Fruit fly (Drosophila melanogaster) whole organism, adult: Measurements from ENCODE around the gene mnd.

Experiments
- CG11617 ChIP-seq: fragments of 200-800 bp; sonication (Bioruptor generic); optimal IDR thresholded peaks from 2 replicates; lab custom pipeline; 2017; ENCODE audit warnings: mild to moderate bottlenecking, missing biosample characterization, missing genetic modification reagents, missing genetic modification characterization
- CG12768 ChIP-seq: fragments of 200-800 bp; sonication (Bioruptor generic); optimal IDR thresholded peaks from 2 replicates; lab custom pipeline; 2017; ENCODE audit warnings: missing biosample characterization, missing genetic modification characterization, mild to moderate bottlenecking, moderate library complexity, missing genetic modification reagents
- CG14711 ChIP-seq: fragments of 200-800 bp; sonication (Bioruptor generic); optimal IDR thresholded peaks from 2 replicates; lab custom pipeline; 2018; ENCODE audit warnings: missing biosample characterization, mild to moderate bottlenecking, missing genetic modification characterization, moderate library complexity
- CG1620 ChIP-seq: fragments of 200-800 bp; sonication (Bioruptor generic); optimal IDR thresholded peaks from 2 replicates; lab custom pipeline; 2016; ENCODE audit warnings: missing biosample characterization, missing genetic modification characterization
- CG33017 ChIP-seq: fragments of 200-800 bp; sonication (Bioruptor generic); optimal IDR thresholded peaks from 2 replicates; lab custom pipeline; 2018; ENCODE audit warnings: missing biosample characterization, mild to moderate bottlenecking, missing genetic modification characterization, moderate library complexity
- CG5204 ChIP-seq: fragments of 200-800 bp; sonication (Bioruptor generic); optimal IDR thresholded peaks from 2 replicates; lab custom pipeline; 2016; ENCODE audit warnings: missing biosample characterization, missing genetic modification characterization
- CG7045 ChIP-seq: fragments of 200-800 bp; sonication (Bioruptor generic); optimal IDR thresholded peaks from 2 replicates; lab custom pipeline; 2017; ENCODE audit warnings: missing biosample characterization, mild to moderate bottlenecking, missing genetic modification characterization
- CG7101 ChIP-seq: fragments of 200-800 bp; sonication (Bioruptor generic); optimal IDR thresholded peaks from 2 replicates; lab custom pipeline; 2018; ENCODE audit warnings: missing biosample characterization, mild to moderate bottlenecking, missing genetic modification characterization, moderate library complexity
- Clk ChIP-seq: fragments of 200-800 bp; sonication (Bioruptor generic); optimal IDR thresholded peaks from 2 replicates; lab custom pipeline; 2017; ENCODE audit warnings: missing biosample characterization, missing genetic modification characterization
- Crg-1 ChIP-seq: fragments of 200-800 bp; sonication (Bioruptor generic); optimal IDR thresholded peaks from 2 replicates; lab custom pipeline; 2016; ENCODE audit warnings: missing biosample characterization, missing genetic modification characterization
- Hr96 ChIP-seq: fragments of 200-800 bp; sonication (Bioruptor generic); optimal IDR thresholded peaks from 2 replicates; lab custom pipeline; 2016; ENCODE audit warnings: missing biosample characterization, missing genetic modification characterization
- Mnt ChIP-seq: fragments of 200-800 bp; sonication (Bioruptor generic); optimal IDR thresholded peaks from 2 replicates; lab custom pipeline; 2016; ENCODE audit warnings: missing biosample characterization, mild to moderate bottlenecking, missing genetic modification characterization
- bab1 ChIP-seq: fragments of 200-800 bp; sonication (Bioruptor generic); optimal IDR thresholded peaks from 3 replicates; lab custom pipeline; 2019; ENCODE audit warnings: missing biosample characterization, mild to moderate bottlenecking, missing genetic modification characterization, moderate library complexity
- cic ChIP-seq: fragments of 200-800 bp; sonication (Bioruptor generic); optimal IDR thresholded peaks from 2 replicates; lab custom pipeline; 2017; ENCODE audit warnings: missing biosample characterization, mild to moderate bottlenecking, missing genetic modification characterization, moderate library complexity
- cnc ChIP-seq, 2 experiments: fragments of >200 bp; optimal IDR thresholded peaks; 2 replicates each; lab custom pipeline; 2017
- kay ChIP-seq: fragments of 200-800 bp; sonication (Bioruptor generic); peaks from one replicate; lab custom pipeline; 2016; ENCODE audit warnings: missing biosample characterization, missing genetic modification characterization, borderline replicate concordance
- ovo ChIP-seq: fragments of 200-800 bp; sonication (Bioruptor generic); optimal IDR thresholded peaks from 2 replicates; lab custom pipeline; 2016; ENCODE audit warnings: missing biosample characterization, missing genetic modification characterization
- pad ChIP-seq: fragments of 200-800 bp; sonication (Bioruptor generic); optimal IDR thresholded peaks from 3 replicates; lab custom pipeline; 2017; ENCODE audit warnings: missing biosample characterization, missing genetic modification characterization, mild to moderate bottlenecking, moderate library complexity, missing genetic modification reagents
- tj ChIP-seq: fragments of 200-800 bp; sonication (Bioruptor generic); optimal IDR thresholded peaks from 3 replicates; lab custom pipeline; 2017; ENCODE audit warnings: missing biosample characterization, mild to moderate bottlenecking, missing genetic modification characterization, moderate library complexity
- toe ChIP-seq: fragments of 200-800 bp; sonication (Bioruptor generic); optimal IDR thresholded peaks from 2 replicates; lab custom pipeline; 2016; ENCODE audit warnings: missing biosample characterization, missing genetic modification characterization

The mnd gene

dm6 chr3L:14966199-14966858 is 18.6 kb upstream of the mnd start:
- no peak for TF ChIP-seq cic (GFP tag; lab: Kevin White, UChicago)
- no peak for TF ChIP-seq bab1

- no peak for TF ChIP-seq ovo (GFP tag; lab: Kevin White, UChicago)
- no peak for TF ChIP-seq Crg-1 (GFP tag; lab: Kevin White, UChicago)
- TF ChIP-seq cnc (optimal IDR thresholded peaks at IDR 0.05; lab: Kevin White, UChicago): no peak
- TF ChIP-seq CG7045: no peak
- TF ChIP-seq pad (GFP tag; lab: Kevin White, UChicago): no peak
- TF ChIP-seq kay (GFP tag; lab: Kevin White, UChicago): no peak
- TF ChIP-seq CG14711 (tag; lab: Kevin White, UChicago): no peak
- no peak for TF ChIP-seq Clk
- no peak for TF ChIP-seq CG12768
- no peak for TF ChIP-seq bab1
- no peak for TF ChIP-seq CG5204
- no peak for TF ChIP-seq toe
- TF ChIP-seq Mnt (GFP tag; lab: Kevin White, UChicago): no peak
- TF ChIP-seq cic (GFP tag; lab: Kevin White, UChicago): no peak
- no peak for TF ChIP-seq CG33017
- no peak for TF ChIP-seq Hr96 (GFP tag; lab: Kevin White, UChicago)
- no peak for TF ChIP-seq CG1620 (GFP tag; lab: Kevin White, UChicago)
These were observed 17.0 kb upstream of the mnd start for dm6 chr3L:14967691-14968538.

- TF ChIP-seq cic (GFP tag; lab: Kevin White, UChicago) (no peak), ovo (GFP tag; lab: Kevin White, UChicago) (no peak), CG12768 (no peak), tj (GFP tag; lab: Kevin White, UChicago) (no peak), bab1 (no peak), CG5204 (no peak)
These were observed 16.3 kb upstream of the mnd start for dm6 chr3L:14968553-14968952.

dm6 chr3L:14969171-14969570 is 15.7 kb upstream of the mnd start, which contains the start of gene Tom:
Tom (plus strand) TSS chr3L:14969344.
- TF ChIP-seq CG33017 (no peak), pad (GFP tag; lab: Kevin White, UChicago) (no peak), Hr96 (GFP tag; lab: Kevin White, UChicago) (no peak), Crg-1 (GFP tag; lab: Kevin White, UChicago) (no peak), CG7101 (tag; lab: Kevin White, UChicago) (no peak), CG5204 (no peak), Clk (no peak), cic (GFP tag; lab: Kevin White, UChicago) (no peak), CG7045 (no peak), bab1 (no peak), CG12768 (no peak)

- no peak for TF ChIP-seq tj (GFP tag; lab: Kevin White, UChicago)
- no peak for TF ChIP-seq bab1
- TF ChIP-seq Hr96 (GFP tag; lab: Kevin White, UChicago): no peak
- no peak for TF ChIP-seq Clk
- no peak for TF ChIP-seq ovo (GFP tag; lab: Kevin White, UChicago)
- TF ChIP-seq CG14711 (tag; lab: Kevin White, UChicago): no peak
- no peak for TF ChIP-seq kay (GFP tag; lab: Kevin White, UChicago)
- TF ChIP-seq Crg-1 (GFP tag; lab: Kevin White, UChicago): no peak
- TF ChIP-seq pad (GFP tag; lab: Kevin White, UChicago): no peak
These were observed 14.7 kb upstream of the mnd start for dm6 chr3L:14970213-14970612.

dm6 chr3L:14971893-14972624 is 12.8 kb upstream of the mnd start:
- no peak for TF ChIP-seq tj (GFP tag; lab: Kevin White, UChicago)
- TF ChIP-seq ovo (GFP tag; lab: Kevin White, UChicago): no peak
- TF ChIP-seq Crg-1 (GFP tag; lab: Kevin White, UChicago): no peak
- no peak for TF ChIP-seq Mnt (GFP tag; lab: Kevin White, UChicago)
- TF ChIP-seq kay (GFP tag; lab: Kevin White, UChicago): no peak
- no peak for TF ChIP-seq Hr96 (GFP tag; lab: Kevin White, UChicago)
- no peak for TF ChIP-seq bab1
- no peak for TF ChIP-seq CG11617 (GFP tag; lab: Kevin White, UChicago)
- no peak for TF ChIP-seq toe
- TF ChIP-seq CG14711 (tag; lab: Kevin White, UChicago): no peak
- TF ChIP-seq CG33017: no peak
- no peak for TF ChIP-seq cnc (optimal IDR thresholded peaks at IDR 0.05; lab: Kevin White, UChicago)
- TF ChIP-seq CG5204: no peak
- no peak for TF ChIP-seq CG7045
- TF ChIP-seq cic (GFP tag; lab: Kevin White, UChicago): no peak
- TF ChIP-seq pad (GFP tag; lab: Kevin White, UChicago): no peak
- no peak for TF ChIP-seq Clk
